Fruit fly (Drosophila melanogaster): ENCODE measurements around the gene Mrtf.

Mrtf gene

DNA sequence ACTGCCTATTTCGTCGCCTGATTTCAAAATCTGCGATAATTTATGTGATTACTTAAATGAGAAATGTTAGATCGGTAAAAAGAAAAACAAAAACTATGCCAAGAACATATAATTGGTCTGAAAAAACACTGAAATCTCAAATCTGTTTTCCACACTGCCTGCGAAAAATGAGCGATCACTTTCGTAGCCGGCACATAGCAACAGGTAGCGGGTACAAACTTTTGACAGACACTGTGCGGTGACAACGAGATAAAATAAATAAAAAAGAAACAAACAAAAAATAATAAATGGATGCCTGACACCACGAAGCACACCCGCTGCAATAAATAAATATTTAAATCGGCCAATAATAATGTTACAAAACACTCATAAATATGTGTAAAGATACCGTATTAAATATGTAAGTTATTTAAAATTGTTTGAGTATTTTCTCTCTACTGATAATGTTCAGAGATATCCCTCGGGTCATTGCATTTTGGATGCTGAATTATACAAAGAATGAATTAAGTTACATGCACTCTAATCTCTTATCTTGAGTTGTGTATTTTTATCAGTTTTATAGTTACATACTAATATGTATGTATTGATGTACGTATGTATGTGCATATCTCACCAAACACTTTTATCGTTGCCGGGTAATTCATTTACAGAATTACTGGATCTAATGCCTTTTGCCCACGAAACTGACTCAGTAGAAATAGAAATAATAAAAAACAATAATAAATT, 1.2 kb downstream of the Mrtf start:
- TF ChIP-seq br (GFP tag; optimal IDR thresholded peaks at IDR 0.05) = no peak
- no peak for TF ChIP-seq CG9705 (GFP tag; optimal IDR thresholded peaks at IDR 0.05)
- TF ChIP-seq h (GFP tag; optimal IDR thresholded peaks at IDR 0.05) = peak; percentile 28
- TF ChIP-seq ey (GFP tag; optimal IDR thresholded peaks at IDR 0.05) = peak; percentile 24
- TF ChIP-seq fru (GFP tag; optimal IDR thresholded peaks at IDR 0.05) = peak; percentile 6
- no peak for TF ChIP-seq Jra (GFP tag; optimal IDR thresholded peaks at IDR 0.05)
- TF ChIP-seq sv (GFP tag; optimal IDR thresholded peaks at IDR 0.05) = no peak
- TF ChIP-seq jim (GFP tag; optimal IDR thresholded peaks at IDR 0.05) = peak; percentile 40
- peak; percentile 35 for TF ChIP-seq rgr (GFP tag; optimal IDR thresholded peaks at IDR 0.05)
- peak in 1 of 2 experiments; percentile 47 for TF ChIP-seq foxo (GFP tag; optimal IDR thresholded peaks at IDR 0.05)
- no peak for TF ChIP-seq Dfd (GFP tag; optimal IDR thresholded peaks at IDR 0.05)
- no peak for TF ChIP-seq OdsH (GFP tag; optimal IDR thresholded peaks at IDR 0.05)

DNA sequence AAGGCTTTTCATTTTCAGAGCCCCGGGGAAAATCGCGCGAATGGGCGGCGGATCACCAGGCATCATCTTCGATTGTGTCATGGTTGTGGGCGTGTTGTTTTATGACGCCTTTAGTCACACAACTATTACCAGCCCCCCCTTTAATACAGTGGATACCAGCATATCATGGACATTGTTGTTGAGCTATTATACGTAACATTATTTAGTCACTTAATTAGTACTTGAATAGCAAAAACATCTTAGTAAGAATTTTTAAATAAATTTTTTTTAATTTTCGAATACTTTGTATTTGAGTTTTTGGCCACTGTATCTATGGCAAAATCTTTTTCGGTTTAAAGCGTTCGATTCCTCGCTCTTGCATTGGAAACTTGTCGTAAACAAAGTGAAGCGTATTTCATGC, 2.6 kb downstream of the Mrtf start:
- no peak for TF ChIP-seq foxo (GFP tag; optimal IDR thresholded peaks at IDR 0.05)
- TF ChIP-seq woc (GFP tag; optimal IDR thresholded peaks at IDR 0.05) = no peak
- TF ChIP-seq GATAd (GFP tag; optimal IDR thresholded peaks at IDR 0.05) = no peak
- TF ChIP-seq dl (GFP tag; optimal IDR thresholded peaks at IDR 0.05; ENCODE audit: insufficient read depth in 1 of 2, partially characterized antibody in 2 of 2) = no peak
- no peak for TF ChIP-seq Rel (GFP tag; optimal IDR thresholded peaks at IDR 0.05)
- no peak for TF ChIP-seq Rel (tag; optimal IDR thresholded peaks at IDR 0.05)
- no peak for TF ChIP-seq Jra (GFP tag; optimal IDR thresholded peaks at IDR 0.05)
- no peak for TF ChIP-seq Hnf4 (GFP tag; optimal IDR thresholded peaks at IDR 0.05)
- no peak for TF ChIP-seq Sp1 (GFP tag; optimal IDR thresholded peaks at IDR 0.05)
- TF ChIP-seq lola (GFP tag; optimal IDR thresholded peaks at IDR 0.05) = no peak
- no peak for TF ChIP-seq Mio (GFP tag; optimal IDR thresholded peaks at IDR 0.05)
- no peak for TF ChIP-seq tai (GFP tag; optimal IDR thresholded peaks at IDR 0.05)
- no peak for TF ChIP-seq OdsH (GFP tag; optimal IDR thresholded peaks at IDR 0.05)
- TF ChIP-seq rgr (GFP tag; optimal IDR thresholded peaks at IDR 0.05) = no peak
- no peak for TF ChIP-seq h (GFP tag; optimal IDR thresholded peaks at IDR 0.05)
- TF ChIP-seq Vsx2 (GFP tag; optimal IDR thresholded peaks at IDR 0.05; ENCODE audit: partially characterized antibody) = no peak
- TF ChIP-seq dsf (GFP tag; optimal IDR thresholded peaks at IDR 0.05; ENCODE audit: borderline replicate concordance) = no peak
- no peak for TF ChIP-seq HLH106 (tag; optimal IDR thresholded peaks at IDR 0.05)
- no peak for TF ChIP-seq ey (GFP tag; optimal IDR thresholded peaks at IDR 0.05)
- no peak for TF ChIP-seq sage (GFP tag; optimal IDR thresholded peaks at IDR 0.05)
- no peak for TF ChIP-seq Abd-B (GFP tag; optimal IDR thresholded peaks at IDR 0.05)

DNA sequence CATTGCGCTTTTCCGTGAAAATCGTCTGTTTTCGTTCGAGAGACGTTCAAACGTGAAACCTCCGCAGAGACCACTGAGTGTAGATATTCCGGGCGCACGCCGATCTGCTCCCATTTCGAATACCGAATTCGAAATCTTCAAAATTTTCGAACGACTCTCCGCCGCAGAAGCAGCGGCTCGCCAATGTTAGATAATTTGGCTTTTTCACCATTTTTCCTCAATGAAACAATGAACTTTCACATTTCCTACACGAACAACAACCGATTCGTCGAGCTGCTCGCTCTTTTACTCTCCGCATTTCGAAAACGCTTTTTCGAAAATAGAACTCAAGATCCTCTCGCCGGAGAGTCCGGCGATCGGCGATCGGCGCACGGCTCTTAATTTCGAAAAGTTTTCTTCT, 4.2 kb downstream of the Mrtf start:
- no peak for TF ChIP-seq tai (GFP tag; optimal IDR thresholded peaks at IDR 0.05)
- TF ChIP-seq fru (GFP tag; optimal IDR thresholded peaks at IDR 0.05) = no peak
- no peak for TF ChIP-seq CrebA (GFP tag; optimal IDR thresholded peaks at IDR 0.05; ENCODE audit: borderline replicate concordance)
- TF ChIP-seq pan (optimal IDR thresholded peaks at IDR 0.05) = no peak
- TF ChIP-seq Rel (GFP tag; optimal IDR thresholded peaks at IDR 0.05) = no peak
- TF ChIP-seq Rel (tag; optimal IDR thresholded peaks at IDR 0.05) = no peak
- TF ChIP-seq Vsx2 (GFP tag; optimal IDR thresholded peaks at IDR 0.05; ENCODE audit: partially characterized antibody) = no peak
- no peak for TF ChIP-seq Mio (GFP tag; optimal IDR thresholded peaks at IDR 0.05)
- TF ChIP-seq sage (GFP tag; optimal IDR thresholded peaks at IDR 0.05) = no peak
- no peak for TF ChIP-seq usp (GFP tag; optimal IDR thresholded peaks at IDR 0.05)
- no peak for TF ChIP-seq jim (GFP tag; optimal IDR thresholded peaks at IDR 0.05)
- TF ChIP-seq CG32264 (GFP tag; optimal IDR thresholded peaks at IDR 0.05) = no peak
- TF ChIP-seq Hr83 (GFP tag; optimal IDR thresholded peaks at IDR 0.05; ENCODE audit: poor library complexity, severe bottlenecking) = no peak
- no peak for TF ChIP-seq br (GFP tag; optimal IDR thresholded peaks at IDR 0.05)
- no peak for TF ChIP-seq dsf (GFP tag; optimal IDR thresholded peaks at IDR 0.05; ENCODE audit: borderline replicate concordance)
- TF ChIP-seq Jra (GFP tag; optimal IDR thresholded peaks at IDR 0.05) = no peak
- TF ChIP-seq Dif (GFP tag; optimal IDR thresholded peaks at IDR 0.05; ENCODE audit: partially characterized antibody) = no peak
- TF ChIP-seq woc (GFP tag; optimal IDR thresholded peaks at IDR 0.05) = no peak
- TF ChIP-seq HLH106 (tag; optimal IDR thresholded peaks at IDR 0.05) = no peak

DNA sequence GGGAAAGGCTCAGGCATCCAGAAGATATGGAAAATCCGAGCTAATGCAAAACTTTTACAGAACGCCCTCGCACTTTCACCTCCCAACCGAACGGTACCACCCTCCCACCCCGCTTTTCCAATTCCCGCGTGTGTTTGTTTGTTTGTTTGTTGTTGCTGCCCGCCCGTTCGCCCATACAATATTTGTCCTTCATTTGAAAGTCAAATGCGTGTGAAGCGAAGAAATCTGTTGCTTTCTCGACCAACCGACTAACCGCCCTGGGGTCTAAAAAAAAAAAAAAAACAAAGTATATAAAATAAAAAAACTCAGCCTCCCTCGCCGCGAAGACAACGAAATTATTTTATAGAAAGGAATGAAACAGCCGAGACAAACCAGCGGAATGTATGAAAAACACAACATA, 18.0 kb downstream of the Mrtf start:
- TF ChIP-seq CG32264 (GFP tag; optimal IDR thresholded peaks at IDR 0.05) (no peak), Abd-B (GFP tag; optimal IDR thresholded peaks at IDR 0.05) (no peak), Myc (optimal IDR thresholded peaks at IDR 0.05) (no peak), foxo (GFP tag; optimal IDR thresholded peaks at IDR 0.05) (no peak), Hr78 (GFP tag; optimal IDR thresholded peaks at IDR 0.05) (no peak), Dfd (GFP tag; optimal IDR thresholded peaks at IDR 0.05) (no peak), sv (GFP tag; optimal IDR thresholded peaks at IDR 0.05) (no peak), lola (GFP tag; optimal IDR thresholded peaks at IDR 0.05) (no peak), fru (GFP tag; optimal IDR thresholded peaks at IDR 0.05) (no peak), tai (GFP tag; optimal IDR thresholded peaks at IDR 0.05) (no peak), rgr (GFP tag; optimal IDR thresholded peaks at IDR 0.05) (no peak), ey (GFP tag; optimal IDR thresholded peaks at IDR 0.05) (no peak), Hnf4 (GFP tag; optimal IDR thresholded peaks at IDR 0.05) (no peak), CrebA (GFP tag; optimal IDR thresholded peaks at IDR 0.05; ENCODE audit: borderline replicate concordance) (no peak)
